Worm (Caenorhabditis elegans) whole organism, L3 larva: Measurements from ENCODE around the gene Y27F2A.8.

Experiments
- ceh-82 ChIP-seq: fragments of 150-350 bp; optimal IDR thresholded peaks from 2 replicates; lab custom pipeline; 2014; ENCODE audit warnings: missing biosample characterization, missing genetic modification characterization
- elt-1 ChIP-seq: fragments of 150-350 bp; optimal IDR thresholded peaks from 2 replicates; lab custom pipeline; 2014; ENCODE audit warnings: missing biosample characterization, missing genetic modification characterization
- elt-2 ChIP-seq: sonication (generic microtip); optimal IDR thresholded peaks from 2 replicates; lab custom pipeline; 2016; ENCODE audit warnings: missing genetic modification reagents, mild to moderate bottlenecking, missing genetic modification characterization, missing compliant biosample characterization
- fos-1 ChIP-seq: fragments of 150-350 bp; optimal IDR thresholded peaks from 2 replicates; lab custom pipeline; 2014; ENCODE audit warnings: missing biosample characterization, missing genetic modification characterization
- nhr-25 ChIP-seq: sonication (generic microtip); optimal IDR thresholded peaks from 2 replicates; lab custom pipeline; 2017; ENCODE audit warnings: missing biosample characterization, missing genetic modification characterization
- tbx-2 ChIP-seq: sonication (generic microtip); optimal IDR thresholded peaks from 2 replicates; lab custom pipeline; 2016; ENCODE audit warnings: mild to moderate bottlenecking, missing genetic modification characterization, missing compliant biosample characterization
- unc-39 ChIP-seq: sonication (generic microtip); optimal IDR thresholded peaks from 4 replicates; lab custom pipeline; 2017; ENCODE audit warnings: missing biosample characterization, missing genetic modification characterization
- zag-1 ChIP-seq: fragments of 150-350 bp; optimal IDR thresholded peaks from 2 replicates; lab custom pipeline; 2014; ENCODE audit warnings: missing biosample characterization, missing genetic modification characterization

DNA sequence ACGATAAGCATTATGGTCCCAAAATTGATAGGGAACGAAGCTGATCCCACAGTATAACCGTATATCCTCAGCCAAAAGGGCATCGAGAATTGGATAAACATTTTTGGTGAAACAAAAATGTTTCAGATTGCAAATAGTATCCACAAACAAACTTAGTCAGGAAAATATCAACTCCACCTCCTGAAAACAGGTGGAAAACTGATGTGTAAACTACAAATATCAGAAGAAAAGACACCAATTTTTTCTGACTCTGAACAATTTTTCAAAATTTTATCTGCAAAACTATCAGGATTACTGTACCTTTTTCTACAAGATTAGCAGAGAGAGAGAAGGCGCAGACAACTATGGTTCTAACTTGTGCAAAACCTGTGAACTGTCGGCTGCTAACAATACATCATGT, 18.9 kb downstream of the Y27F2A.8 start, which contains the start of gene sri-53:
- TF ChIP-seq ceh-82 (tag; lab: Kevin White, UChicago) (no peak), elt-2 (tag; lab: Kevin White, UChicago) (no peak), zag-1 (tag; lab: Kevin White, UChicago) (no peak), fos-1 (no peak), tbx-2 (no peak), nhr-25 (tag; lab: Kevin White, UChicago) (no peak), elt-1 (tag; lab: Kevin White, UChicago) (no peak), unc-39 (tag; lab: Kevin White, UChicago) (no peak)
